Worm (Caenorhabditis elegans): Measurements from ENCODE around the gene C48D5.3.
A peak's percentile ranks its signal among the peaks of the same experiment; 100 is the strongest.

The C48D5.3 gene

DNA sequence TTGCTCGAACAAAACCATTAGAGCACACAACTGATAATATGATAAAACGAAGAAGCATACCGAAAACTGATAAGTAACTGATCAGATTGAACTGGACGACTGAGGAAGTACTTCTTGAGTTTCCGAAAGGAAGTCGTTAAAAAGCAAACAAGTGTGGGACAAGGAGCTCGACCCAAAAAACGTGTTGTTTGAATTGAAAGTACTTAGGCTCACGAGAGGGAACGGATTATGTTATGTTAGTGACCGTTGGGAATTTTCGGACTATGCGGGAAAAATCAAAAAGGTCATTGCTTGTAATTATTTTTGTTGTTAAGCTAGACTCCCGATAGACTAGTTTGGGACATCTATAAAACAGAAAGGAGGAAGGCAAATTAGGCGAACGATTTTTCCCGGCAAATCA, at the start of gene C48D5.3:
Gene C48D5.3, minus strand, starts transcription at position 101 of the 400 bp plus-strand sequence.
- no peak for TF ChIP-seq ceh-9 (tag; optimal IDR thresholded peaks at IDR 0.05)
- no peak for TF ChIP-seq mdl-1 (tag; optimal IDR thresholded peaks at IDR 0.05)
- no peak for TF ChIP-seq R02D3.7 (tag; optimal IDR thresholded peaks at IDR 0.05)
- no peak for TF ChIP-seq aly-2 (tag; optimal IDR thresholded peaks at IDR 0.05)
- no peak for TF ChIP-seq ceh-16 (tag; optimal IDR thresholded peaks at IDR 0.05)
- TF ChIP-seq fkh-10 (GFP tag; optimal IDR thresholded peaks at IDR 0.05): no peak
- no peak for TF ChIP-seq ama-1 (optimal IDR thresholded peaks at IDR 0.05)
- TF ChIP-seq egl-5 (tag; optimal IDR thresholded peaks at IDR 0.05): no peak
- TF ChIP-seq lin-39 (tag; optimal IDR thresholded peaks at IDR 0.05): no peak
- TF ChIP-seq nhr-28 (tag; optimal IDR thresholded peaks at IDR 0.05): no peak
- TF ChIP-seq ceh-28 (tag; optimal IDR thresholded peaks at IDR 0.05): no peak

DNA sequence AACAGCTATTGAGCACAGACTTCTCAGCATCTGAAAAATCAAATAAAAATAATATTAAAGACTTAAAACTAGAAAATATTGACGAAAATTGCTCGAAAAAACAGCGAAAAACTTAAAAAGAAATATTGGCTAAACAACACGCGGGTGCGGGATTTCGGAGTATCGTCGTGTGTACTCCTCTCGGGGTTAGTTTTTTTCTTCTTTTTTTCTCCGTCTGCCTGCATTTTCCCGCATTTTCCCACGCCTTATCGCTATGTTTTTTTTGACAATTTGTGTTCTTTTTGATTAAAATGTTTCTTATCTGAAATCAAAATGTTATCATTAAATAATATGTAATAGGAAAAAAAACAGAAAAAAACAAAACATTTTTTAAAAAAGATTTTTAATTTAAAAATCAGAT, 48.8 kb upstream of the C48D5.3 start, which contains the start of gene mrps-31:
Gene mrps-31, minus strand, starts transcription at position 36 of the 400 bp plus-strand sequence.
- TF ChIP-seq pha-4 (tag; optimal IDR thresholded peaks at IDR 0.05) (peak; percentile 73), zag-1 (tag; optimal IDR thresholded peaks at IDR 0.05) (no peak), lin-39 (tag; optimal IDR thresholded peaks at IDR 0.05) (peak; percentile 44), ZK546.5 (tag; optimal IDR thresholded peaks at IDR 0.05) (no peak), lin-15B (tag; optimal IDR thresholded peaks at IDR 0.05) (peak; percentile 60), fkh-10 (GFP tag; optimal IDR thresholded peaks at IDR 0.05) (no peak), snpc-4 (tag; optimal IDR thresholded peaks at IDR 0.05) (peak; percentile 44), elt-1 (tag; optimal IDR thresholded peaks at IDR 0.05) (no peak), egl-5 (tag; optimal IDR thresholded peaks at IDR 0.05) (no peak), ztf-11 (tag; optimal IDR thresholded peaks at IDR 0.05) (no peak), nhr-43 (tag; optimal IDR thresholded peaks at IDR 0.05; ENCODE audit: poor library complexity, severe bottlenecking) (no peak), nhr-76 (tag; optimal IDR thresholded peaks at IDR 0.05) (no peak), hmg-11 (tag; optimal IDR thresholded peaks at IDR 0.05) (peak; percentile 57), ceh-9 (tag; optimal IDR thresholded peaks at IDR 0.05) (no peak), elt-2 (tag; optimal IDR thresholded peaks at IDR 0.05) (peak; percentile 99), mml-1 (tag; optimal IDR thresholded peaks at IDR 0.05) (no peak), pqm-1 (tag; optimal IDR thresholded peaks at IDR 0.05) (peak; percentile 78), nhr-237 (tag; optimal IDR thresholded peaks at IDR 0.05) (no peak), R02D3.7 (tag; optimal IDR thresholded peaks at IDR 0.05) (peak; percentile 3), jun-1 (tag; optimal IDR thresholded peaks at IDR 0.05) (no peak), ceh-28 (tag; optimal IDR thresholded peaks at IDR 0.05) (no peak), nfya-1 (tag; optimal IDR thresholded peaks at IDR 0.05; ENCODE audit: insufficient read depth) (peak; percentile 66), skn-1 (tag; optimal IDR thresholded peaks at IDR 0.05) (no peak), nhr-11 (tag; optimal IDR thresholded peaks at IDR 0.05) (no peak), mdl-1 (tag; optimal IDR thresholded peaks at IDR 0.05) (no peak), nhr-23 (tag; optimal IDR thresholded peaks at IDR 0.05) (peak; percentile 43), nhr-25 (tag; optimal IDR thresholded peaks at IDR 0.05) (no peak)

ce11 chrIII:3627042-3627441, 45.5 kb upstream of the C48D5.3 start, which contains the start of gene sel-8:
TSS of gene sel-8 (minus strand) at chrIII:3627142.
- TF ChIP-seq nhr-23 (tag; optimal IDR thresholded peaks at IDR 0.05) (no peak), ceh-16 (tag; optimal IDR thresholded peaks at IDR 0.05) (no peak), ztf-4 (tag; optimal IDR thresholded peaks at IDR 0.05) (no peak), nhr-11 (tag; optimal IDR thresholded peaks at IDR 0.05) (no peak), pha-4 (tag; optimal IDR thresholded peaks at IDR 0.05) (no peak), ama-1 (optimal IDR thresholded peaks at IDR 0.05) (no peak), unc-39 (tag; optimal IDR thresholded peaks at IDR 0.05) (no peak), elt-3 (tag; optimal IDR thresholded peaks at IDR 0.05) (no peak), skn-1 (tag; optimal IDR thresholded peaks at IDR 0.05) (no peak), fkh-10 (GFP tag; optimal IDR thresholded peaks at IDR 0.05) (no peak), jun-1 (tag; optimal IDR thresholded peaks at IDR 0.05) (no peak), pqm-1 (tag; optimal IDR thresholded peaks at IDR 0.05) (no peak), nhr-76 (tag; optimal IDR thresholded peaks at IDR 0.05) (no peak), nhr-237 (tag; optimal IDR thresholded peaks at IDR 0.05) (no peak), unc-62 (GFP tag; optimal IDR thresholded peaks at IDR 0.05) (no peak), egl-5 (tag; optimal IDR thresholded peaks at IDR 0.05) (no peak), mdl-1 (tag; optimal IDR thresholded peaks at IDR 0.05) (no peak), mml-1 (tag; optimal IDR thresholded peaks at IDR 0.05) (no peak), ceh-82 (tag; optimal IDR thresholded peaks at IDR 0.05) (no peak), fos-1 (tag; optimal IDR thresholded peaks at IDR 0.05) (no peak)

- TF ChIP-seq hmg-11 (tag; optimal IDR thresholded peaks at IDR 0.05) (peak; percentile 35), nhr-23 (tag; optimal IDR thresholded peaks at IDR 0.05) (peak; percentile 16), ceh-82 (tag; optimal IDR thresholded peaks at IDR 0.05) (no peak)
Measured at ce11 chrIII:3623772-3624171, 42.2 kb upstream of the C48D5.3 start.

All from whole organism, L3 larva.